Worm (Caenorhabditis elegans): ENCODE measurements around the gene F37C12.18.

DNA sequence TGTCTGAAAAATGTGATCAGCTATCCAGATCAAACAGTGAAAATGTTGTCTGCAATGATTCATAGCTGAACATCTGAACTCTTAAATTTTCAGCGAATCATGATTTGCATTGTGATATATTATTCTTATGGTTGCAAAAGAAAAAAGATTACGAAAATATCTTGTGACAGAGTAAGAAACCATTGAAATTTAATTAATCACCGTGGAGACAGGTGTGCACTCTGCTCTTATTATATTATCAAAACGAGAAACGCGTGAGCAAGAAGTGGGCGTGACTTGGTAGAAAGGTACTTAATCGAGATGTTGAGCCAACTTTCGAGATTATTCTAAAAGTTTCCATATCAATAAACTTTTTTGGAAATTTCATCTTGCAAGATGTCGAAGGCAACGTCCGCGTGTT is 47.8 kb upstream of the F37C12.18 start, which contains the start of gene osm-10:
- no peak for TF ChIP-seq nhr-12 (tag; optimal IDR thresholded peaks at IDR 0.05)
- no peak for TF ChIP-seq elt-2 (tag; optimal IDR thresholded peaks at IDR 0.05)
- TF ChIP-seq nhr-77 (tag; optimal IDR thresholded peaks at IDR 0.05) = no peak
- no peak for TF ChIP-seq lin-39 (tag; optimal IDR thresholded peaks at IDR 0.05)
- TF ChIP-seq ama-1 (optimal IDR thresholded peaks at IDR 0.05) = no peak
- no peak for TF ChIP-seq fos-1 (tag; optimal IDR thresholded peaks at IDR 0.05)
- no peak for TF ChIP-seq ceh-16 (tag; optimal IDR thresholded peaks at IDR 0.05)
- no peak for TF ChIP-seq ceh-28 (tag; optimal IDR thresholded peaks at IDR 0.05)
- TF ChIP-seq elt-3 (tag; optimal IDR thresholded peaks at IDR 0.05) = no peak
- no peak for TF ChIP-seq fkh-10 (GFP tag; optimal IDR thresholded peaks at IDR 0.05)

Measured in whole organism, L3 larva.